Fruit fly (Drosophila melanogaster) whole organism: ENCODE measurements around the gene GAPsec.

Source experiments
- CG8478 ChIP-seq: fragments of >200 bp; optimal IDR thresholded peaks from 2 replicates; lab custom pipeline; 2018; ENCODE audit warnings: inconsistent platforms
- Dll ChIP-seq: fragments of >200 bp; optimal IDR thresholded peaks from 2 replicates; lab custom pipeline; 2017
- EcR ChIP-seq, 2 experiments: fragments of >200 bp; optimal IDR thresholded peaks; 2 replicates each; lab custom pipeline; 2017; ENCODE audit warnings: missing biosample characterization in 2 of 2, missing genetic modification characterization in 2 of 2, missing genetic modification reagents in 2 of 2
- pan ChIP-seq: fragments of >200 bp; optimal IDR thresholded peaks from 2 replicates; lab custom pipeline; 2017
- psq ChIP-seq: fragments of >200 bp; optimal IDR thresholded peaks from 2 replicates; lab custom pipeline; 2017
- usp ChIP-seq: fragments of >200 bp; optimal IDR thresholded peaks from 2 replicates; lab custom pipeline; 2017; ENCODE audit warnings: missing biosample characterization, missing genetic modification characterization, mixed read lengths

GAPsec gene

dm6 chr3L:8643810-8644552 lies 20.3 kb upstream of the GAPsec start:
- no peak for TF ChIP-seq Dll (lab: Kevin White, UChicago)
- no peak for TF ChIP-seq EcR (GFP tag; optimal IDR thresholded peaks at IDR 0.05; lab: Kevin White, UChicago)
- no peak for TF ChIP-seq usp
- no peak for TF ChIP-seq psq (lab: Kevin White, UChicago)
- TF ChIP-seq pan: no peak
- no peak for TF ChIP-seq CG8478 (lab: Kevin White, UChicago)

DNA sequence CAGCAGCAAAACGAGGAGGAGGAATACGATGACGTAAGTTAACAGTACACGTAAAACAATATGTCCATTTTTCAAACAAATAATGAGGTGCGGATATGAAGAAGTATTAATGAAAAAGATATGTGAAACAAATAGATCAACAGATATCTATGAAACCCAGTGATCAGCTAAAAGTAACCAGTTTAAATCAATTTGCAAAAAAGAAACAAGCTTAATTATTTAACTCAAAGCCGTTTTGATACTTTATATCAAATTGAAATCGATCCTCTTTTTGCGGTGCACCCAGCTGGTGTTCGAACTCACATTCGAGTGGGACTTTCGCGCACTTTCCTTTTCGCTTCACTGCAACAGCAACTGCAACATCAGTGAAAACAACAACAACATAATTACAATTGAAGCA lies 17.3 kb upstream of the GAPsec start:
- no peak for TF ChIP-seq pan
- TF ChIP-seq EcR (GFP tag; optimal IDR thresholded peaks at IDR 0.05; lab: Kevin White, UChicago): no peak
- TF ChIP-seq usp: no peak
- TF ChIP-seq Dll (lab: Kevin White, UChicago): no peak
- TF ChIP-seq CG8478 (lab: Kevin White, UChicago): no peak
- no peak for TF ChIP-seq psq (lab: Kevin White, UChicago)

DNA sequence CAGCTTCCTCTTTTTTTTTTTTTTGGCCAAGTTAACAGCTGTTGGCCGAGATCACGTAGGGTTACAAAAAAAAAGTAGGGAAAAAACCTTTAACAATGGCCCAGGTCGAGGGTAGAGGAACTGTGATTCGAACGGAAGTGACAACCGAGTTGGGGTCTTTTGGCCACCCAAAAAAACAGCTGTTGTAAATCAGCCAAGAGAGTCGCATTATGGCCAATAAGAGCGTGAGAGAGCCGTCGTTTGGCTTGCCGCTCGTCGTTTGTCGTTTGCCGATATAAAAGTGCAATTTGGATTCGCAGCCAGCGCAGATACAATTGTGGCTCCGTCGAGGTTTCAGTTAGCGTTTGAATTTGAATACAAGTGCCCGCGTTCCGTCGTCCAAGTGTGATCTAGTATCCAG lies 16.4 kb upstream of the GAPsec start, which contains the start of gene Cpr66D:
Gene Cpr66D, plus strand, starts transcription at position 301 of the 400 bp plus-strand sequence.
- TF ChIP-seq Dll (lab: Kevin White, UChicago) (no peak), pan (no peak), usp (no peak), EcR (GFP tag; optimal IDR thresholded peaks at IDR 0.05; lab: Kevin White, UChicago) (no peak), psq (lab: Kevin White, UChicago) (no peak), CG8478 (lab: Kevin White, UChicago) (no peak)

dm6 chr3L:8633614-8634325 lies 10.1 kb upstream of the GAPsec start, which contains the start of gene Cdc6:
TSS of gene Cdc6 (minus strand) at chr3L:8634069.
- TF ChIP-seq Dll (lab: Kevin White, UChicago) (no peak), pan (no peak), psq (lab: Kevin White, UChicago) (no peak), CG8478 (lab: Kevin White, UChicago) (no peak), EcR (GFP tag; optimal IDR thresholded peaks at IDR 0.05; lab: Kevin White, UChicago) (no peak), usp (no peak)

DNA sequence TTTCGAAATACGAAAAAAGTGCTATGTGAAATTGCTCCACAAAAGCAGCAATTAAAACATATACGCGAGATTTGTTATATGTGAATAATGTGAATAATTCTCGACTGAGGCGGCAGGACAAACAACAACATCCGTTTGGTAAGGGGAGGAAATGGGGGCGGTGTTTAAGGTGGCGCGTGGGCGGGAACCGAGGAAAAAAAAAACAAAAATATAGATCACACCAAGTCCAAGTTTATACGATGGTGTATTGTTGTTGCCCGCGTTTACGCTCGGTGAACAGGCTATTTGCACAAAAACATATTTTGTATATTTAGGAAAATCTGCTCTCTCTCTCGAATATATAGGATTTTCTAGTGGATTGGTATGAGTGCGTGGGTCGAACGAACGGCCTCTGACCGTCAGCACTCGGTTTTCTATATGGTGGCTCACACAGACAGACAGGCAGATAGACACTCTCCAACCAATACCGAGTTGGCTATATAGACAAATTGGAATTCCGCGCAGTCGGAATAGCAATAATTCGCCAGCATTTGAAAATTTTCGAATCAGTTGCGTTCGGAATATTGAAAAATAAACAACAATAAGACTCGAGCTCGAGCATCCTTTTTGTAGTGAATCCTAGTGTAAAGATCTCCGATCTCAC lies 6.1 kb upstream of the GAPsec start:
- TF ChIP-seq EcR (GFP tag; optimal IDR thresholded peaks at IDR 0.05; lab: Kevin White, UChicago): no peak
- no peak for TF ChIP-seq CG8478 (lab: Kevin White, UChicago)
- TF ChIP-seq psq (lab: Kevin White, UChicago): no peak
- no peak for TF ChIP-seq usp
- no peak for TF ChIP-seq pan

DNA sequence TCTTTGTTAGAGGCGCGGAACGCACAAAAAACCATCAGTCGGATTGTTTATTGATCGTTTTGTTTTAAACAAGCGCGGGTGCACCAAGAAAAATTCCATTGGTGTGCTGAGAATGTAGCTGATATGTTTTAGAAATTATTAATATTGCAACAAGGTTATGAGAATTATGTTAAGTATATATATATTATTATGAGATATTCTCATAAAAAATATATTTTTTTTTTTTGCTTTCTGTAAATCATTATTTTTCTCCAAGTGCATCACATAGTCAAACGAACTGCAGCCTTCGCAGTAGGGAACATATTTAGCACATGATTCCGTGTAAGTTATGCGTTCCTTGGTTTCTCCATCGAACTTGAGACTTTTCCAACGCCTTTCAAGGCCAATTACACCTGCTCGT lies 5.3 kb upstream of the GAPsec start:
- TF ChIP-seq Dll (lab: Kevin White, UChicago) (no peak), psq (lab: Kevin White, UChicago) (no peak), EcR (GFP tag; optimal IDR thresholded peaks at IDR 0.05; lab: Kevin White, UChicago) (no peak), pan (no peak), usp (no peak), CG8478 (lab: Kevin White, UChicago) (no peak)

- TF ChIP-seq usp (no peak), CG8478 (lab: Kevin White, UChicago) (no peak), Dll (lab: Kevin White, UChicago) (no peak), pan (no peak), EcR (GFP tag; optimal IDR thresholded peaks at IDR 0.05; lab: Kevin White, UChicago) (no peak), psq (lab: Kevin White, UChicago) (no peak)
These were observed 4.4 kb upstream of the GAPsec start for dm6 chr3L:8627839-8628827.

DNA sequence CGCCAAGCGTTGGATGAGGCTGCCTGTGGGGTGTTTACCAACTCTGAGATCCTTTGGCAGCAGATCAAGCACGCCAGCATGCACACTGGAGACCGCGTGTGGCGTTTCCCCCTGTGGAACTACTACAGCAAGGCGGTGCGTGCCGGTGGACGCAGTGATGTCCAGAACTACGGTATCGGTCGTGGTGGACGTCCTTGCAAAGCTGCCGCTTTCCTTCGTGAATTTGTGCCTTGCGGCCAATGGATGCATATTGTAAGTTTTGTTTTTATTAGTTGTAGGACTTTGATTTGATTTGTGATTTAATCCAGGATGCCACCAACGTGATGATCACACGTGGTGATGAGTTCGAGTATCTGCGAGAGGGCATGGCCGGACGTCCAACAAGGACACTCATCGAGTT lies 2.2 kb downstream of the GAPsec start:
- no peak for TF ChIP-seq usp

DNA sequence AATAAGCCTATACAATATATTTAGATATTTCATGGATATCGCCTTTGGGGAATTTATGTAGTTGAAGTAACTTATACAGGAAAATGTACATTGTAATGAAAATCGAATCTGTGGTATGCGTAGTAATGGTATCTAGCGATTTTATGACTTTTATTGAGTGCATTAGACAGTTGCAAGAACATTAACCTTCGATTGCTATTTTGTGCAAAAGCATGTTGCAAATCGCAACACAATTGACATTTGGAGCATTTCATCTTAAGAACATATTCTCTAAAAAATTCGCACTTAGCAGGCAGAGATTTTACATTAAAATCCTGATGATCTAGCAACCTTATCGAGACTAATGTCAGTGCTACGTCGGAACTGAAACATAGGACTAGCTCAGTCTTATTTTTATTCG lies 4.1 kb downstream of the GAPsec start, which contains the start of gene S-Lap2:
Gene S-Lap2, plus strand, starts transcription at position 301 of the 400 bp plus-strand sequence.
- TF ChIP-seq Dll (lab: Kevin White, UChicago): no peak

- TF ChIP-seq pan (no peak), usp (no peak), Dll (lab: Kevin White, UChicago) (no peak), psq (lab: Kevin White, UChicago) (no peak), EcR (GFP tag; optimal IDR thresholded peaks at IDR 0.05; lab: Kevin White, UChicago) (no peak), CG8478 (lab: Kevin White, UChicago) (no peak)
These were observed 6.8 kb downstream of the GAPsec start, which contains the start of gene S-Lap1 for dm6 chr3L:8616935-8617334. TSS of gene S-Lap1 (plus strand) at chr3L:8617235.

dm6 chr3L:8607449-8607848 lies 16.3 kb downstream of the GAPsec start:
- no peak for TF ChIP-seq usp
- no peak for TF ChIP-seq pan
- no peak for TF ChIP-seq Dll (lab: Kevin White, UChicago)
- no peak for TF ChIP-seq CG8478 (lab: Kevin White, UChicago)
- no peak for TF ChIP-seq EcR (GFP tag; optimal IDR thresholded peaks at IDR 0.05; lab: Kevin White, UChicago)
- TF ChIP-seq psq (lab: Kevin White, UChicago): no peak
